Worm (Caenorhabditis elegans) whole organism, late embryonic: ENCODE results near the gene pad-2.

Source experiments
- C08G9.2 ChIP-seq: sonication (generic microtip); optimal IDR thresholded peaks from 2 replicates; lab custom pipeline; 2016; ENCODE audit warnings: mild to moderate bottlenecking, missing genetic modification characterization, moderate library complexity, missing compliant biosample characterization
- C38D4.7 ChIP-seq: fragments of 200-800 bp; sonication (Bioruptor generic); optimal IDR thresholded peaks from 2 replicates; lab custom pipeline; 2018; ENCODE audit warnings: mild to moderate bottlenecking, missing genetic modification characterization, moderate library complexity, missing compliant biosample characterization
- T23F11.4 ChIP-seq: fragments of 200-800 bp; sonication (Bioruptor generic); optimal IDR thresholded peaks from 2 replicates; lab custom pipeline; 2018; ENCODE audit warnings: mild to moderate bottlenecking, missing genetic modification characterization, missing compliant biosample characterization
- ama-1 ChIP-seq: fragments of 150-350 bp; optimal IDR thresholded peaks from 2 replicates; lab custom pipeline; 2014
- ceh-14 ChIP-seq: sonication (generic microtip); optimal IDR thresholded peaks from 2 replicates; lab custom pipeline; 2016; ENCODE audit warnings: missing genotype, missing genetic modification characterization, missing compliant biosample characterization
- ceh-18 ChIP-seq: sonication (generic microtip); optimal IDR thresholded peaks from 2 replicates; lab custom pipeline; 2016; ENCODE audit warnings: missing genetic modification characterization, missing compliant biosample characterization
- ceh-19 ChIP-seq: fragments of 200-800 bp; sonication (Bioruptor generic); optimal IDR thresholded peaks from 2 replicates; lab custom pipeline; 2018; ENCODE audit warnings: mild to moderate bottlenecking, missing genetic modification characterization, missing compliant biosample characterization
- ceh-22 ChIP-seq: sonication (generic microtip); optimal IDR thresholded peaks from 2 replicates; lab custom pipeline; 2017; ENCODE audit warnings: missing biosample characterization, missing genetic modification characterization
- ceh-24 ChIP-seq: sonication (generic microtip); optimal IDR thresholded peaks from 2 replicates; lab custom pipeline; 2016; ENCODE audit warnings: mild to moderate bottlenecking, missing genetic modification characterization, missing compliant biosample characterization
- ceh-30 ChIP-seq: fragments of 150-350 bp; optimal IDR thresholded peaks from 2 replicates; lab custom pipeline; 2014; ENCODE audit warnings: missing biosample characterization, missing genetic modification characterization
- ceh-31 ChIP-seq: sonication (generic microtip); optimal IDR thresholded peaks from 2 replicates; lab custom pipeline; 2016; ENCODE audit warnings: missing genetic modification characterization, missing compliant biosample characterization
- ceh-48 ChIP-seq: sonication (generic microtip); optimal IDR thresholded peaks from 2 replicates; lab custom pipeline; 2016; ENCODE audit warnings: missing genetic modification characterization, inconsistent platforms, missing compliant biosample characterization
- ceh-6 ChIP-seq: fragments of 200-800 bp; sonication (Bioruptor generic); optimal IDR thresholded peaks from 2 replicates; lab custom pipeline; 2018; ENCODE audit warnings: mild to moderate bottlenecking, missing genetic modification characterization, missing compliant biosample characterization
- che-1 ChIP-seq: sonication (generic microtip); optimal IDR thresholded peaks from 2 replicates; lab custom pipeline; 2016; ENCODE audit warnings: mild to moderate bottlenecking, missing genetic modification characterization, missing compliant biosample characterization
- dmd-4 ChIP-seq: sonication (generic microtip); optimal IDR thresholded peaks from 2 replicates; lab custom pipeline; 2016; ENCODE audit warnings: borderline replicate concordance, missing genetic modification characterization, missing compliant biosample characterization
- dve-1 ChIP-seq: sonication (generic microtip); optimal IDR thresholded peaks from 2 replicates; lab custom pipeline; 2017; ENCODE audit warnings: antibody characterized with exemption, mild to moderate bottlenecking, missing genetic modification characterization, missing compliant biosample characterization
- elt-2 ChIP-seq: sonication (generic microtip); optimal IDR thresholded peaks from 2 replicates; lab custom pipeline; 2016; ENCODE audit warnings: missing genetic modification reagents, missing genetic modification characterization, missing compliant biosample characterization
- elt-4 ChIP-seq: sonication (generic microtip); optimal IDR thresholded peaks from 2 replicates; lab custom pipeline; 2016; ENCODE audit warnings: missing genetic modification characterization, missing compliant biosample characterization
- ets-4 ChIP-seq: sonication (generic microtip); optimal IDR thresholded peaks from 2 replicates; lab custom pipeline; 2016; ENCODE audit warnings: missing genetic modification characterization, missing compliant biosample characterization
- eyg-1 ChIP-seq: sonication (generic microtip); optimal IDR thresholded peaks from 2 replicates; lab custom pipeline; 2016; ENCODE audit warnings: missing genotype, missing genetic modification characterization, missing compliant biosample characterization
- fax-1 ChIP-seq: sonication (generic microtip); optimal IDR thresholded peaks from 2 replicates; lab custom pipeline; 2016; ENCODE audit warnings: missing genotype, missing genetic modification characterization, missing compliant biosample characterization
- fkh-10 ChIP-seq: fragments of 150-350 bp; optimal IDR thresholded peaks from 2 replicates; lab custom pipeline; 2014; ENCODE audit warnings: missing biosample characterization, missing genetic modification reagents, missing genetic modification characterization
- gmeb-2 ChIP-seq: sonication (generic microtip); optimal IDR thresholded peaks from 2 replicates; lab custom pipeline; 2016; ENCODE audit warnings: missing genetic modification characterization, inconsistent platforms, missing compliant biosample characterization
- hlh-15 ChIP-seq: sonication (generic microtip); optimal IDR thresholded peaks from 2 replicates; lab custom pipeline; 2016; ENCODE audit warnings: missing genetic modification characterization, missing compliant biosample characterization
- hlh-30 ChIP-seq: sonication (generic microtip); optimal IDR thresholded peaks from 2 replicates; lab custom pipeline; 2017; ENCODE audit warnings: antibody characterized with exemption, missing genetic modification characterization, missing compliant biosample characterization; ENCODE audit not compliant: insufficient read depth
- lim-6 ChIP-seq: sonication (generic microtip); optimal IDR thresholded peaks from 2 replicates; lab custom pipeline; 2016; ENCODE audit warnings: missing genetic modification characterization, missing compliant biosample characterization
- lin-11 ChIP-seq: fragments of 200-800 bp; sonication (Bioruptor generic); optimal IDR thresholded peaks from 2 replicates; lab custom pipeline; 2018; ENCODE audit warnings: mild to moderate bottlenecking, missing genetic modification characterization, missing compliant biosample characterization
- nfya-1 ChIP-seq: sonication (generic microtip); optimal IDR thresholded peaks from 2 replicates; lab custom pipeline; 2017; ENCODE audit warnings: missing genetic modification characterization, mild to moderate bottlenecking, missing compliant biosample characterization, antibody characterized with exemption, moderate library complexity
- nhr-232 ChIP-seq: sonication (generic microtip); optimal IDR thresholded peaks from 2 replicates; lab custom pipeline; 2016; ENCODE audit warnings: missing genetic modification characterization, missing compliant biosample characterization
- odd-2 ChIP-seq: sonication (generic microtip); optimal IDR thresholded peaks from 2 replicates; lab custom pipeline; 2017; ENCODE audit warnings: antibody characterized with exemption, mild to moderate bottlenecking, missing genetic modification characterization, missing compliant biosample characterization
- pax-1 ChIP-seq: fragments of 150-350 bp; optimal IDR thresholded peaks from 2 replicates; lab custom pipeline; 2014; ENCODE audit warnings: missing biosample characterization, missing genetic modification characterization
- pros-1 ChIP-seq: fragments of 150-350 bp; optimal IDR thresholded peaks from 2 replicates; lab custom pipeline; 2014; ENCODE audit warnings: missing biosample characterization, missing genetic modification reagents, missing genetic modification characterization
- ref-2 ChIP-seq: sonication (generic microtip); optimal IDR thresholded peaks from 2 replicates; lab custom pipeline; 2016; ENCODE audit warnings: missing genetic modification characterization, missing compliant biosample characterization
- rnt-1 ChIP-seq: sonication (generic microtip); optimal IDR thresholded peaks from 2 replicates; lab custom pipeline; 2016; ENCODE audit warnings: missing genetic modification characterization, missing compliant biosample characterization
- sdc-2 ChIP-seq: sonication (generic microtip); optimal IDR thresholded peaks from 2 replicates; lab custom pipeline; 2016; ENCODE audit warnings: missing genotype, missing genetic modification characterization, missing compliant biosample characterization
- sox-4 ChIP-seq: sonication (generic microtip); optimal IDR thresholded peaks from 2 replicates; lab custom pipeline; 2017; ENCODE audit warnings: mild to moderate bottlenecking, missing genetic modification characterization, inconsistent platforms, missing compliant biosample characterization
- tbx-2 ChIP-seq: sonication (generic microtip); optimal IDR thresholded peaks from 2 replicates; lab custom pipeline; 2016; ENCODE audit warnings: missing genetic modification characterization, missing compliant biosample characterization
- ttx-3 ChIP-seq: sonication (generic microtip); optimal IDR thresholded peaks from 2 replicates; lab custom pipeline; 2016; ENCODE audit warnings: missing genetic modification reagents, missing genetic modification characterization, missing compliant biosample characterization
- unc-3 ChIP-seq, 2 experiments: fragments of 200-800 bp in 1 of 2; sonication (Bioruptor generic) in 1 of 2; sonication (generic microtip) in 1 of 2; conservative IDR thresholded peaks in 1 of 2; optimal IDR thresholded peaks in 1 of 2; 2 replicates each; pipeline versions ENCODE4 v1.3.6 to Lab custom; 2016 to 2022; ENCODE audit warnings: missing compliant biosample characterization in 2 of 2, missing genetic modification characterization in 2 of 2, missing genetic modification reagents in 1 of 2
- unc-42 ChIP-seq: sonication (generic microtip); optimal IDR thresholded peaks from 2 replicates; lab custom pipeline; 2016; ENCODE audit warnings: missing genotype, missing genetic modification characterization, missing compliant biosample characterization
- zip-5 ChIP-seq: sonication (generic microtip); optimal IDR thresholded peaks from 2 replicates; lab custom pipeline; 2016; ENCODE audit warnings: missing genetic modification characterization, missing compliant biosample characterization

pad-2 gene

DNA sequence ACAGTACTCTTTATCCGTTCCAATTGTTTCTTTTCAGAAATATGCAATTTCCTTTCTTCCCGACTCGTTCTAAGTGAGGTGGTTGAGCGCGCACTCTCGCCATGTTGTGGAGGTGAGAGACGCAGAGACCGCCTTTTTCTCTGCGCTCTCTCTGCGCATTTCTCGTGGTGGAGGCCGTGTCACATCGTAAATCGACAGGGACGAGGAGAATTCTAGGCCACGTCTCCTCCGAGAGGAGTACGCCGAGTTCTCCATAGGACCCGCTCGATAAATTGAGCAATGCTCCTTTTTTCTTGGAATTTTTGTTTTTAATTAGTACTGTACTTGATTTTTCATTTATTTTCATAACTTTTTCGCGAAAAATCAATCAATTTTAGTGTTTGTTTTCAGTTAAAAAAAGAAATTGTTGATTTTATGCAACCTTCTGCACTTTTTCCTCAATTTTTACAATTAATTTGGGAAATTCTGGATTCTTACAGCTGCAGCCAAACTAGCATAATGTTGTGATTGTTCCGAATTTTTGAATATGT is 8.1 kb upstream of the pad-2 start, which contains the start of gene cnk-1 (continued):
- peak; percentile 71 for TF ChIP-seq unc-3 (GFP tag; conservative IDR thresholded peaks at IDR 0.05; lab: Robert Waterston, UW)
- TF ChIP-seq unc-3 (tag; optimal IDR thresholded peaks at IDR 0.05; lab: Kevin White, UChicago): no peak
- peak; percentile 10 for TF ChIP-seq fax-1 (tag; lab: Kevin White, UChicago)
- TF ChIP-seq ets-4 (tag; lab: Kevin White, UChicago): peak; percentile 84
- no peak for TF ChIP-seq ceh-22
- peak; percentile 34 for TF ChIP-seq unc-42 (tag; lab: Kevin White, UChicago)
- TF ChIP-seq T23F11.4: no peak
- peak; percentile 39 for TF ChIP-seq lim-6 (tag; lab: Kevin White, UChicago)
- no peak for TF ChIP-seq elt-4
- TF ChIP-seq ceh-18 (tag; lab: Kevin White, UChicago): peak; percentile 55
- TF ChIP-seq, all 69 proteins: peak for 23

DNA sequence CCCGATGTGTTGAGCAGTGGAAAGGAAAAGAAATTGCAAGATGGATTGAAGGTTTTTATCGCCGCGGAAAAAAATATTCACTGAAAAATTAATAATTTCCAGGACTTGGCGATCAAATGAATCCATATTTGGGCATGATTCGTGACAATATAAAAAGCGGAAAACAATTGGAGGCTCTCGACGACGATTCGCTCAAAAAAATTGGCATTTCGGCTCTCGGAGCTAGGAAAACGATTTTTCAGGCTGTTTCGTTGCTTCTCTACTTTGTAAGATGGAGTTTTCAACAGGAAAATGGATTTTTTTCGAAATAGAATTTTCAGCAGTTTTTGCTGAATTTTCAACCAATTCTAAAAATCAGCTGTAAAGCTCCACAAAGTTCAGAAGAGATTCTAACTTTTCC is 7.1 kb upstream of the pad-2 start:
- TF ChIP-seq odd-2: no peak
- TF ChIP-seq ceh-48 (tag; lab: Kevin White, UChicago): no peak
- no peak for TF ChIP-seq elt-2 (tag; lab: Kevin White, UChicago)
- no peak for TF ChIP-seq sdc-2 (tag; lab: Kevin White, UChicago)

DNA sequence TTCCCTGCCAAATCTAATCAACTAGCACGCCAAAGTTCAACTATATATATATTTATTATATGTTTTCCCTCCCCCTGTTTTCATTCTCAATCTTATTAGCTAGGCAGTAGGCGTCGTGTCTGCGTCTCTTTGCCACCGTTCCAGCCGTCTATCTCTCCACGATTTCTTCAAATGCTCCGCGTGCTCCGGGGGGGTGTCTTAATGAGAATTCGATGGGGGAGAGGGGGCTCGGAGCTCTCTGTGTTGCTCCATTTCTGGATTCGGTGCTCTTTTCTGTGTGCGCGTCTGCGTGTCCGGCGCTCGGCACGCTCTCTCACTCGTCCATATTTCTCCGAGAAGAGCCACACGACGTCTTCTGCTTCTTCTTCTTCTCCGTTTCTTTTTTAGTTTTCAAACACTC is 5.3 kb downstream of the pad-2 start:
- TF ChIP-seq nfya-1 (tag; lab: Kevin White, UChicago) (peak; percentile 50), elt-2 (tag; lab: Kevin White, UChicago) (no peak), rnt-1 (no peak), ceh-14 (peak; percentile 78), ceh-19 (peak; percentile 36), hlh-30 (tag; lab: Kevin White, UChicago) (peak; percentile 27), ama-1 (lab: Kevin White, UChicago) (no peak), tbx-2 (tag; lab: Kevin White, UChicago) (peak; percentile 58), ceh-6 (GFP tag; lab: Kevin White, UChicago) (peak; percentile 18), ceh-31 (peak; percentile 76), fkh-10 (GFP tag; lab: Kevin White, UChicago) (peak; percentile 71), che-1 (peak; percentile 14), ref-2 (tag; lab: Kevin White, UChicago) (peak; percentile 14), unc-42 (tag; lab: Kevin White, UChicago) (peak; percentile 94), ceh-48 (tag; lab: Kevin White, UChicago) (peak; percentile 73), ceh-24 (no peak)
- TF ChIP-seq, all 69 proteins: peak for 12

DNA sequence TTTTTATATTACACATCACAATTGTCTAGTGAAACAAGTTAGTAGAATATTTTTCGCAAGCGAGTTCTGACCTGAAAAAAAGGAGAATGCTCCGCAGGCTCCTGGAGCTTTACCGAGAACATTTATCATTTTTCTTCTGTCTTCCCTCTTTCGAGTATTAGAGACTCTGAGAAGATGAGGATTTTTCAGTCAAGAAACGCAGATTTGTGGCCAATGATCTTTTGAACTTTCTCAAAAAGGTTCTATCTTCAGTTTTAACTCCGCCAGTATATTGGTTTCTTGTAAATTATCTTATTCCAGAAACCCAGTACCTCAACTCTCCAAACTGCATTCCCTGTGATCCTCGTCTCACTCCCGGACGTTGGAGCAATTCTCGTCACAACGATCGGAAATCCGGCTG is 6.7 kb downstream of the pad-2 start, which contains the start of gene K10G9.2:
Gene K10G9.2 (plus strand): TSS at position 301 of the 400 bp plus-strand sequence.
- TF ChIP-seq zip-5: no peak
- no peak for TF ChIP-seq ttx-3

DNA sequence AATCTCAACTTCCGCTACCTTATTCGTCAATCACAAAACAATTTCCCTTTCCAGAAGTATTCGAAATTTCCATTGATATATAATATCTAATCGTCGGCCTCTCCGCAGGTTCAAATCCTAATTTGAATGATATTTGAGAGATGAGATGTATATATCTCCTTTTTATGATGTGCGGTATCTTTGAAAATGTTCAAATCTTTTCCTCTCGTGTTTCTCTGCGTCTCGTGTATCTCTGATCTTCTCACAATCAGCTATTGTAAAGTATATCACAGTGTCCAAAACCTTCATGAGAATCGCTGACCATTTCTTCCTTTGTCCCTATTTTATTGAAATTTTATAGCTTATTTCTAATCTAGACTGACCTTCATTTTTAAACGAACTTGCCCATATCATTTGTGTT is 10.9 kb downstream of the pad-2 start:
- TF ChIP-seq eyg-1 (tag; lab: Kevin White, UChicago) (no peak), unc-3 (GFP tag; conservative IDR thresholded peaks at IDR 0.05; lab: Robert Waterston, UW) (no peak), unc-3 (tag; optimal IDR thresholded peaks at IDR 0.05; lab: Kevin White, UChicago) (no peak), C08G9.2 (no peak), lin-11 (tag; lab: Kevin White, UChicago) (no peak), ama-1 (lab: Kevin White, UChicago) (no peak), ceh-30 (tag; lab: Kevin White, UChicago) (no peak), dmd-4 (tag; lab: Kevin White, UChicago) (no peak), hlh-15 (tag; lab: Kevin White, UChicago) (no peak), dve-1 (no peak), gmeb-2 (tag; lab: Kevin White, UChicago) (no peak), nfya-1 (tag; lab: Kevin White, UChicago) (no peak), nhr-232 (tag; lab: Kevin White, UChicago) (no peak), pros-1 (tag; lab: Kevin White, UChicago) (no peak), ceh-18 (tag; lab: Kevin White, UChicago) (no peak), C38D4.7 (GFP tag; lab: Kevin White, UChicago) (no peak), ceh-6 (GFP tag; lab: Kevin White, UChicago) (no peak), sox-4 (no peak), lim-6 (tag; lab: Kevin White, UChicago) (no peak), pax-1 (tag; lab: Kevin White, UChicago) (no peak), odd-2 (no peak)
